Fruit fly (Drosophila melanogaster) whole organism, embryonic: ENCODE results near the gene CG3008.

Experiments used
- Abd-B ChIP-seq: fragments of 200-800 bp; sonication (Bioruptor generic); optimal IDR thresholded peaks from 2 replicates; lab custom pipeline; 2018; ENCODE audit warnings: missing biosample characterization, mild to moderate bottlenecking, missing genetic modification characterization, moderate library complexity
- Adf1 ChIP-seq: fragments of 200-800 bp; sonication (Bioruptor generic); IDR thresholded peaks from 2 replicates; pipeline ENCODE4 v1.3.6; 2022; ENCODE audit warnings: missing biosample characterization, missing genetic modification characterization
- Asciz ChIP-seq: fragments of 200-800 bp; sonication (Bioruptor generic); optimal IDR thresholded peaks from 2 replicates; lab custom pipeline; 2017; ENCODE audit warnings: missing biosample characterization, mild to moderate bottlenecking, missing genetic modification characterization, missing genetic modification reagents
- BEAF-32 ChIP-seq: fragments of 200-800 bp; sonication (Bioruptor generic); optimal IDR thresholded peaks from 3 replicates; lab custom pipeline; 2017; ENCODE audit warnings: missing biosample characterization, missing genetic modification characterization, mild to moderate bottlenecking, moderate library complexity, missing genetic modification reagents
- Bdp1 ChIP-seq: fragments of 200-800 bp; sonication (Bioruptor generic); optimal IDR thresholded peaks from 3 replicates; lab custom pipeline; 2016; ENCODE audit warnings: missing biosample characterization, missing genetic modification characterization
- Bgb ChIP-seq: fragments of 200-800 bp; sonication (Bioruptor generic); IDR thresholded peaks from 2 replicates; pipeline ENCODE4 v1.3.6; 2022; ENCODE audit warnings: missing biosample characterization, missing genetic modification characterization; ENCODE audit not compliant: partially characterized antibody
- CG11093 ChIP-seq: fragments of 200-800 bp; sonication (Bioruptor generic); IDR thresholded peaks from 3 replicates; pipeline ENCODE4 v1.3.6; 2022; ENCODE audit warnings: missing biosample characterization, missing genetic modification characterization
- CG11398 ChIP-seq: fragments of 200-800 bp; sonication (Bioruptor generic); optimal IDR thresholded peaks from 2 replicates; lab custom pipeline; 2016; ENCODE audit warnings: missing biosample characterization, missing genetic modification characterization
- CG11695 ChIP-seq: fragments of 200-800 bp; sonication (Bioruptor generic); IDR thresholded peaks from 3 replicates; pipeline ENCODE4 v1.3.6; 2022; ENCODE audit warnings: missing biosample characterization, missing genetic modification characterization
- CG15011 ChIP-seq: fragments of 200-800 bp; sonication (Bioruptor generic); optimal IDR thresholded peaks from 3 replicates; lab custom pipeline; 2018; ENCODE audit warnings: missing biosample characterization, mild to moderate bottlenecking, missing genetic modification characterization
- CG15269 ChIP-seq: fragments of 200-800 bp; sonication (Bioruptor generic); optimal IDR thresholded peaks from 2 replicates; lab custom pipeline; 2018; ENCODE audit warnings: missing biosample characterization, mild to moderate bottlenecking, missing genetic modification characterization, moderate library complexity
- CG15601 ChIP-seq: fragments of 200-800 bp; sonication (Bioruptor generic); optimal IDR thresholded peaks from 3 replicates; lab custom pipeline; 2019; ENCODE audit warnings: missing biosample characterization, mild to moderate bottlenecking, missing genetic modification characterization, moderate library complexity
- CG16779 ChIP-seq: fragments of 200-800 bp; sonication (Bioruptor generic); IDR thresholded peaks from 2 replicates; pipeline ENCODE4 v1.3.6; 2022; ENCODE audit warnings: missing biosample characterization, missing genetic modification characterization
- CG17359 ChIP-seq: fragments of 200-800 bp; sonication (Bioruptor generic); optimal IDR thresholded peaks from 3 replicates; lab custom pipeline; 2018; ENCODE audit warnings: missing biosample characterization, mild to moderate bottlenecking, missing genetic modification characterization, moderate library complexity
- CG1792 ChIP-seq: fragments of 200-800 bp; sonication (Bioruptor generic); optimal IDR thresholded peaks from 2 replicates; lab custom pipeline; 2016; ENCODE audit warnings: missing biosample characterization, missing genetic modification characterization
- CG2202 ChIP-seq: fragments of 200-800 bp; sonication (Bioruptor generic); optimal IDR thresholded peaks from 2 replicates; lab custom pipeline; 2018; ENCODE audit warnings: missing biosample characterization, mild to moderate bottlenecking, missing genetic modification characterization
- CG3065 ChIP-seq: fragments of 200-800 bp; sonication (Bioruptor generic); optimal IDR thresholded peaks from 2 replicates; lab custom pipeline; 2016; ENCODE audit warnings: missing biosample characterization, missing genetic modification characterization
- CG31388 ChIP-seq: fragments of 200-800 bp; sonication (Bioruptor generic); optimal IDR thresholded peaks from 2 replicates; lab custom pipeline; 2016; ENCODE audit warnings: missing biosample characterization, missing genetic modification characterization
- CG4360 ChIP-seq: fragments of 200-800 bp; sonication (Bioruptor generic); IDR thresholded peaks from 2 replicates; pipeline ENCODE4 v1.3.6; 2022; ENCODE audit warnings: missing biosample characterization, missing genetic modification characterization
- CG4820 ChIP-seq: fragments of 200-800 bp; sonication (Bioruptor generic); optimal IDR thresholded peaks from 3 replicates; lab custom pipeline; 2016; ENCODE audit warnings: missing biosample characterization, missing genetic modification characterization
- CG8359 ChIP-seq: fragments of 200-800 bp; sonication (Bioruptor generic); optimal IDR thresholded peaks from 2 replicates; lab custom pipeline; 2017; ENCODE audit warnings: missing biosample characterization, mild to moderate bottlenecking, missing genetic modification characterization, borderline replicate concordance
- CG9437 ChIP-seq: fragments of 200-800 bp; sonication (Bioruptor generic); optimal IDR thresholded peaks from 2 replicates; lab custom pipeline; 2018; ENCODE audit warnings: missing biosample characterization, mild to moderate bottlenecking, missing genetic modification characterization
- Deaf1 ChIP-seq: fragments of 200-800 bp; optimal IDR thresholded peaks from 3 replicates; lab custom pipeline; 2019; ENCODE audit warnings: missing biosample characterization, mild to moderate bottlenecking, missing genetic modification characterization, moderate library complexity
- Dp ChIP-seq: fragments of 200-800 bp; sonication (Bioruptor generic); optimal IDR thresholded peaks from 2 replicates; lab custom pipeline; 2018; ENCODE audit warnings: missing biosample characterization, mild to moderate bottlenecking, missing genetic modification characterization, moderate library complexity
- Drgx ChIP-seq: fragments of 200-800 bp; sonication (Bioruptor generic); IDR thresholded peaks from 2 replicates; pipeline ENCODE4 v1.3.6; 2022; ENCODE audit warnings: missing biosample characterization, missing genetic modification characterization
- Eip74EF ChIP-seq, 2 experiments: fragments of 200-800 bp in 1 of 2; fragments of >200 bp in 1 of 2; sonication (Bioruptor generic) in 1 of 2; optimal IDR thresholded peaks; 2 replicates each; lab custom pipeline; 2017 to 2019; ENCODE audit warnings: missing biosample characterization in 2 of 2, missing genetic modification characterization in 2 of 2, mild to moderate bottlenecking in 1 of 2, moderate library complexity in 1 of 2
- Lim3 ChIP-seq: fragments of 200-800 bp; sonication (Bioruptor generic); IDR thresholded peaks from 2 replicates; pipeline ENCODE4 v1.3.6; 2022; ENCODE audit warnings: missing biosample characterization, missing genetic modification characterization
- Neu2 ChIP-seq: fragments of 200-800 bp; sonication (Bioruptor generic); optimal IDR thresholded peaks from 3 replicates; lab custom pipeline; 2016; ENCODE audit warnings: missing biosample characterization, missing genetic modification characterization, borderline replicate concordance
- Nf-YC ChIP-seq: fragments of 200-800 bp; optimal IDR thresholded peaks from 3 replicates; lab custom pipeline; 2019; ENCODE audit warnings: missing biosample characterization, mild to moderate bottlenecking, missing genetic modification characterization, moderate library complexity
- Opbp ChIP-seq: fragments of 200-800 bp; sonication (Bioruptor generic); IDR thresholded peaks from 3 replicates; pipeline ENCODE4 v1.3.6; 2022; ENCODE audit warnings: missing biosample characterization, missing genetic modification characterization; ENCODE audit not compliant: partially characterized antibody
- Pdp1 ChIP-seq, 2 experiments: fragments of 200-800 bp; sonication (Bioruptor generic); optimal IDR thresholded peaks; 3 replicates each; lab custom pipeline; 2016; ENCODE audit warnings: missing biosample characterization in 2 of 2, missing genetic modification characterization in 2 of 2, mild to moderate bottlenecking in 1 of 2, moderate library complexity in 1 of 2
- danr ChIP-seq: fragments of 200-800 bp; sonication (Bioruptor generic); IDR thresholded peaks from 2 replicates; pipeline ENCODE4 v1.3.6; 2022; ENCODE audit warnings: missing biosample characterization, missing genetic modification characterization
- dimm ChIP-seq: fragments of 200-800 bp; sonication (Bioruptor generic); IDR thresholded peaks from 2 replicates; pipeline ENCODE4 v1.3.6; 2022; ENCODE audit warnings: missing biosample characterization, missing genetic modification characterization
- fd96Cb ChIP-seq: fragments of 200-800 bp; sonication (Bioruptor generic); optimal IDR thresholded peaks from 2 replicates; lab custom pipeline; 2018; ENCODE audit warnings: missing biosample characterization, mild to moderate bottlenecking, missing genetic modification characterization, moderate library complexity
- gcm2 ChIP-seq: fragments of 200-800 bp; sonication (Bioruptor generic); optimal IDR thresholded peaks from 2 replicates; lab custom pipeline; 2016; ENCODE audit warnings: missing biosample characterization, missing genetic modification characterization
- grau ChIP-seq: fragments of 200-800 bp; optimal IDR thresholded peaks from 3 replicates; lab custom pipeline; 2019; ENCODE audit warnings: missing biosample characterization, mild to moderate bottlenecking, missing genetic modification characterization, moderate library complexity
- grn ChIP-seq: fragments of 200-800 bp; sonication (Bioruptor generic); optimal IDR thresholded peaks from 3 replicates; lab custom pipeline; 2017; ENCODE audit warnings: missing biosample characterization, missing genetic modification characterization
- her ChIP-seq: fragments of 200-800 bp; sonication (Bioruptor generic); optimal IDR thresholded peaks from 2 replicates; lab custom pipeline; 2016; ENCODE audit warnings: missing biosample characterization, missing genetic modification characterization
- kah ChIP-seq: fragments of 200-800 bp; sonication (Bioruptor generic); optimal IDR thresholded peaks from 2 replicates; lab custom pipeline; 2018; ENCODE audit warnings: missing biosample characterization, mild to moderate bottlenecking, missing genetic modification characterization
- ken ChIP-seq: fragments of 200-800 bp; sonication (Bioruptor generic); IDR thresholded peaks from 3 replicates; pipeline ENCODE4 v1.3.6; 2022; ENCODE audit warnings: missing biosample characterization, missing genetic modification characterization
- lola ChIP-seq, 3 experiments: fragments of >200 bp in 2 of 3; fragments of 200-800 bp in 1 of 3; sonication (Bioruptor generic) in 1 of 3; optimal IDR thresholded peaks; 2 replicates each; lab custom pipeline; 2017 to 2019; ENCODE audit warnings: missing biosample characterization in 3 of 3, missing genetic modification characterization in 3 of 3, mild to moderate bottlenecking in 1 of 3, moderate library complexity in 1 of 3
- onecut ChIP-seq: fragments of 200-800 bp; sonication (Bioruptor generic); IDR thresholded peaks from 2 replicates; pipeline ENCODE4 v1.3.6; 2022; ENCODE audit warnings: missing biosample characterization, missing genetic modification characterization
- otp ChIP-seq: fragments of 200-800 bp; sonication (Bioruptor generic); IDR thresholded peaks from 3 replicates; pipeline ENCODE4, ENCODE4 v1.3.6; 2022; ENCODE audit warnings: missing biosample characterization, missing genetic modification characterization
- repo ChIP-seq: fragments of 200-800 bp; sonication (Bioruptor generic); optimal IDR thresholded peaks from 2 replicates; lab custom pipeline; 2016; ENCODE audit warnings: missing biosample characterization, missing genetic modification characterization
- rib ChIP-seq: fragments of 200-800 bp; sonication (Bioruptor generic); IDR thresholded peaks from 2 replicates; pipeline ENCODE4 v1.3.6; 2022; ENCODE audit warnings: missing biosample characterization, missing genetic modification characterization
- row ChIP-seq: fragments of 200-800 bp; sonication (Bioruptor generic); IDR thresholded peaks from 3 replicates; pipeline ENCODE4 v1.3.6; 2022; ENCODE audit warnings: missing biosample characterization, missing genetic modification characterization
- sens ChIP-seq: fragments of 200-800 bp; sonication (Bioruptor generic); peaks from one replicate; lab custom pipeline; 2016; ENCODE audit warnings: missing biosample characterization, missing genetic modification characterization
- sqz ChIP-seq: fragments of 200-800 bp; sonication (Bioruptor generic); optimal IDR thresholded peaks from 3 replicates; lab custom pipeline; 2018; ENCODE audit warnings: missing biosample characterization, mild to moderate bottlenecking, missing genetic modification characterization
- sug ChIP-seq: fragments of 200-800 bp; optimal IDR thresholded peaks from 2 replicates; lab custom pipeline; 2019; ENCODE audit warnings: missing biosample characterization, mild to moderate bottlenecking, missing genetic modification characterization, moderate library complexity
- usp ChIP-seq: fragments of >200 bp; optimal IDR thresholded peaks from 2 replicates; lab custom pipeline; 2017; ENCODE audit warnings: missing biosample characterization, missing genetic modification characterization
- wor ChIP-seq: fragments of 200-800 bp; sonication (Bioruptor generic); IDR thresholded peaks from 2 replicates; pipeline ENCODE4 v1.3.6; 2022; ENCODE audit warnings: missing biosample characterization, missing genetic modification characterization

CG3008 gene

dm6 chr2L:4846629-4847125, 36.4 kb upstream of the CG3008 start:
- TF ChIP-seq sens (GFP tag; lab: Kevin White, UChicago) = peak; percentile 52
- no peak for TF ChIP-seq CG4820 (GFP tag; lab: Kevin White, UChicago)
- no peak for TF ChIP-seq CG31388 (GFP tag; lab: Kevin White, UChicago)
- TF ChIP-seq CG2202 (tag; lab: Kevin White, UChicago) = no peak
- no peak for TF ChIP-seq CG17359 (tag; lab: Kevin White, UChicago)
- peak; percentile 84 for TF ChIP-seq CG4360
- TF ChIP-seq Nf-YC (tag; lab: Kevin White, UChicago) = no peak
- peak; percentile 95 for TF ChIP-seq Adf1 (GFP tag; lab: Robert Waterston, UW)
- peak; percentile 23 for TF ChIP-seq CG15601
- peak; percentile 41 for TF ChIP-seq sqz
- TF ChIP-seq CG3065 (GFP tag; lab: Kevin White, UChicago) = no peak
- no peak for TF ChIP-seq Bdp1
- TF ChIP-seq otp (GFP tag; lab: Robert Waterston, UW) = no peak
- TF ChIP-seq CG11093 (GFP tag; lab: Robert Waterston, UW) = no peak
- no peak for TF ChIP-seq CG11695
- TF ChIP-seq Pdp1 (GFP tag; optimal IDR thresholded peaks at IDR 0.05; lab: Kevin White, UChicago) = peak in 1 of 2 experiments; percentile 71
- TF ChIP-seq Neu2 (GFP tag; lab: Kevin White, UChicago) = no peak
- no peak for TF ChIP-seq Asciz (GFP tag; lab: Kevin White, UChicago)
- no peak for TF ChIP-seq repo (GFP tag; lab: Kevin White, UChicago)
- no peak for TF ChIP-seq CG1792
- TF ChIP-seq gcm2 = no peak
- no peak for TF ChIP-seq CG11398
- no peak for TF ChIP-seq ken (GFP tag; lab: Robert Waterston, UW)
- no peak for TF ChIP-seq grau (tag; lab: Kevin White, UChicago)
- no peak for TF ChIP-seq Eip74EF (GFP tag; optimal IDR thresholded peaks at IDR 0.05; lab: Kevin White, UChicago)
- TF ChIP-seq Abd-B (GFP tag; lab: Kevin White, UChicago) = no peak
- TF ChIP-seq lola (GFP tag; optimal IDR thresholded peaks at IDR 0.05; lab: Kevin White, UChicago) = no peak
- TF ChIP-seq onecut (GFP tag; lab: Robert Waterston, UW) = no peak
- TF ChIP-seq her (GFP tag; lab: Kevin White, UChicago) = no peak
- TF ChIP-seq grn = no peak
- no peak for TF ChIP-seq rib
- TF ChIP-seq BEAF-32 (GFP tag; lab: Kevin White, UChicago) = no peak
- TF ChIP-seq kah (GFP tag; lab: Kevin White, UChicago) = no peak
- no peak for TF ChIP-seq CG8359
- TF ChIP-seq row (GFP tag; lab: Robert Waterston, UW) = no peak
- TF ChIP-seq CG15269 (tag; lab: Kevin White, UChicago) = no peak
- no peak for TF ChIP-seq CG15011 (GFP tag; lab: Kevin White, UChicago)
- TF ChIP-seq fd96Cb (tag; lab: Kevin White, UChicago) = no peak
- no peak for TF ChIP-seq CG16779
- no peak for TF ChIP-seq Bgb
- no peak for TF ChIP-seq CG9437 (GFP tag; lab: Kevin White, UChicago)
- TF ChIP-seq Opbp = no peak
- no peak for TF ChIP-seq danr (GFP tag; lab: Robert Waterston, UW)
- TF ChIP-seq Dp (GFP tag; lab: Kevin White, UChicago) = no peak
- no peak for TF ChIP-seq Lim3 (GFP tag; lab: Robert Waterston, UW)
- no peak for TF ChIP-seq usp (GFP tag; lab: Kevin White, UChicago)
- no peak for TF ChIP-seq Drgx (GFP tag; lab: Robert Waterston, UW)
- TF ChIP-seq wor (GFP tag; lab: Robert Waterston, UW) = no peak
- no peak for TF ChIP-seq Deaf1 (tag; lab: Kevin White, UChicago)
- peak; percentile 32 for TF ChIP-seq sug (tag; lab: Kevin White, UChicago)
- TF ChIP-seq dimm = no peak
